Worm (Caenorhabditis elegans): ENCODE data around the gene rocf-1.

DNA sequence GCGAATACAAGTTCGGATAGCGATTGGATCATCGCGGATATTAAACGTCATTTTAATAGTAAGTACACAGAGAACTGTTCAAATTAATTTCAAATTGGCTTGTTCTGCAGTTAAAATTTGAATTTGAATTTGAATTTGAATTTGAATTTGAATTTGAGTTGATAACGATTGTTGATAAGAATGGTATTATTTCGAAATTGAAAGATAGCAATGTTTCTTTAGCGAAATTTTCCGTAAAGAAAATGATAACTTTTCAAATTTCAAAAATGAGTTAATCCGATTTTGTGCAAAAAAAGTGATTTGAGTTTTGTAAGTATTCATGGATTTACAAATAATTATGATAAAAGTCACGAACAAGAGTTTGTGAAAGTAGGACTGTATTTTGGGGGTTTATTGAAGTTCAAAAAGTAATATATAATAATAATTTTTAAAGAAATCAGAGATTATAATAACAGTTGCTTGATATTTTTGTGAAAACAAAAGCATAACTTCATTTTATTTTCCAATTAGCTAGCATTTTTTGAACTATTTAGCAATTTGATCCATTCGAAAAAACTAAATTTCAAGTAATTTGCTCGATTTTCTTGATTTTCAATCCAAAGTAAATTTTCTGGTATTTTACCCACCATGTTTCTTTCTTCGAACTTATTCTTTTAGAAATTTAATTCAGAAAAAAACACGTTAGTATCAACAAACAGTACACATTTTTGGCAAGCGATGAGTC is 38.8 kb downstream of the rocf-1 start, which contains the start of gene Y36E3A.2:
- TF ChIP-seq jun-1 (tag; optimal IDR thresholded peaks at IDR 0.05) (no peak), dve-1 (tag; optimal IDR thresholded peaks at IDR 0.05; ENCODE audit: insufficient read depth) (peak; percentile 32), zag-1 (tag; optimal IDR thresholded peaks at IDR 0.05) (no peak), snpc-4 (tag; optimal IDR thresholded peaks at IDR 0.05) (no peak), egl-27 (tag; optimal IDR thresholded peaks at IDR 0.05) (no peak), D1046.2 (GFP tag; IDR thresholded peaks at IDR 0.05) (no peak), lim-7 (GFP tag; IDR thresholded peaks at IDR 0.05) (no peak), fos-1 (tag; optimal IDR thresholded peaks at IDR 0.05) (no peak), dmd-6 (GFP tag; IDR thresholded peaks at IDR 0.05) (no peak)
